Worm (Caenorhabditis elegans) whole organism, L4 larva: ENCODE data around the gene T26H5.9.

ENCODE experiments used
- D1046.2 ChIP-seq: fragments of 200-800 bp; sonication (Bioruptor generic); IDR thresholded peaks from 2 replicates; pipeline ENCODE4 v1.3.6; 2022; ENCODE audit warnings: missing genetic modification characterization, missing compliant biosample characterization
- F10B5.3 ChIP-seq: sonication (generic microtip); optimal IDR thresholded peaks from 2 replicates; lab custom pipeline; 2016; ENCODE audit warnings: mild to moderate bottlenecking, missing genetic modification characterization, missing compliant biosample characterization
- F44E2.7 ChIP-seq: fragments of 200-800 bp; sonication (Bioruptor generic); IDR thresholded peaks from 2 replicates; pipeline ENCODE4 v2.1.2; 2022; ENCODE audit warnings: missing genetic modification characterization, missing compliant biosample characterization
- Y105C5A.15 ChIP-seq: fragments of 200-800 bp; sonication (Bioruptor generic); IDR thresholded peaks from 2 replicates; pipeline ENCODE4 v1.3.6; 2022; ENCODE audit warnings: missing genetic modification characterization, missing compliant biosample characterization
- arid-1 ChIP-seq: fragments of 200-800 bp; sonication (Bioruptor generic); conservative IDR thresholded peaks from 2 replicates; pipeline ENCODE4 v1.3.6; 2022; ENCODE audit warnings: missing genetic modification reagents, missing genetic modification characterization, missing compliant biosample characterization
- ceh-62 ChIP-seq: sonication (generic microtip); optimal IDR thresholded peaks from 2 replicates; lab custom pipeline; 2017; ENCODE audit warnings: missing biosample characterization, missing genetic modification characterization
- cey-2 ChIP-seq: sonication (generic microtip); optimal IDR thresholded peaks from 3 replicates; lab custom pipeline; 2017; ENCODE audit warnings: missing genetic modification characterization, mild to moderate bottlenecking, missing compliant biosample characterization, antibody characterized with exemption, borderline replicate concordance; ENCODE audit not compliant: insufficient read depth
- daf-16 ChIP-seq, 3 experiments: sonication (generic microtip); optimal IDR thresholded peaks; 2 replicates each; lab custom pipeline; 2016 to 2017; ENCODE audit warnings: missing genetic modification characterization in 3 of 3, missing genetic modification reagents in 3 of 3, mild to moderate bottlenecking in 2 of 3, missing compliant biosample characterization in 2 of 3, missing biosample characterization in 1 of 3, moderate library complexity in 1 of 3
- dmd-6 ChIP-seq: fragments of 200-800 bp; sonication (Bioruptor generic); IDR thresholded peaks from 2 replicates; pipeline ENCODE4 v1.3.6; 2022; ENCODE audit warnings: missing genetic modification reagents, missing genetic modification characterization, missing compliant biosample characterization
- dmd-8 ChIP-seq: fragments of 200-800 bp; sonication (Bioruptor generic); IDR thresholded peaks from 2 replicates; pipeline ENCODE4 v1.3.6; 2022; ENCODE audit warnings: missing genetic modification characterization, missing compliant biosample characterization
- dmd-9 ChIP-seq: fragments of 200-800 bp; sonication (Bioruptor generic); IDR thresholded peaks from 2 replicates; pipeline ENCODE4 v1.3.6; 2022; ENCODE audit warnings: missing genetic modification reagents, missing genetic modification characterization, missing compliant biosample characterization
- dve-1 ChIP-seq: sonication (generic microtip); optimal IDR thresholded peaks from 2 replicates; lab custom pipeline; 2017; ENCODE audit warnings: antibody characterized with exemption, mild to moderate bottlenecking, missing genetic modification characterization, missing compliant biosample characterization; ENCODE audit not compliant: insufficient read depth
- gei-8 ChIP-seq: fragments of 200-800 bp; sonication (Bioruptor generic); optimal IDR thresholded peaks from 2 replicates; lab custom pipeline; 2018; ENCODE audit warnings: mild to moderate bottlenecking, missing genetic modification characterization, missing compliant biosample characterization
- lsy-2 ChIP-seq, 2 experiments: fragments of 150-350 bp in 1 of 2; sonication (generic microtip) in 1 of 2; optimal IDR thresholded peaks; 2 replicates each; lab custom pipeline; 2014 to 2017; ENCODE audit warnings: missing biosample characterization in 2 of 2, missing genetic modification characterization in 2 of 2
- nhr-102 ChIP-seq: sonication (generic microtip); optimal IDR thresholded peaks from 2 replicates; lab custom pipeline; 2016; ENCODE audit warnings: mild to moderate bottlenecking, missing genetic modification characterization, moderate library complexity, missing compliant biosample characterization
- nhr-28 ChIP-seq: fragments of 150-350 bp; optimal IDR thresholded peaks from 2 replicates; lab custom pipeline; 2014; ENCODE audit warnings: missing biosample characterization, missing genetic modification characterization
- nhr-41 ChIP-seq: fragments of 200-800 bp; sonication (Bioruptor generic); IDR thresholded peaks from 2 replicates; pipeline ENCODE4 v1.3.6; 2022; ENCODE audit warnings: missing genetic modification reagents, missing genetic modification characterization, missing compliant biosample characterization
- nhr-48 ChIP-seq: sonication (generic microtip); optimal IDR thresholded peaks from 2 replicates; lab custom pipeline; 2016; ENCODE audit warnings: mild to moderate bottlenecking, missing genetic modification characterization, missing compliant biosample characterization
- nhr-6 ChIP-seq: fragments of 150-350 bp; optimal IDR thresholded peaks from 2 replicates; lab custom pipeline; 2014; ENCODE audit warnings: missing biosample characterization, missing genetic modification characterization
- nhr-76 ChIP-seq: fragments of 150-350 bp; optimal IDR thresholded peaks from 2 replicates; lab custom pipeline; 2014; ENCODE audit warnings: missing biosample characterization, missing genetic modification characterization
- nhr-77 ChIP-seq: fragments of 150-350 bp; optimal IDR thresholded peaks from 2 replicates; lab custom pipeline; 2014; ENCODE audit warnings: missing biosample characterization, missing genetic modification characterization
- pha-4 ChIP-seq, 2 experiments: fragments of 150-350 bp in 1 of 2; fragments of 200-800 bp in 1 of 2; sonication (Bioruptor generic) in 1 of 2; IDR thresholded peaks in 1 of 2; optimal IDR thresholded peaks in 1 of 2; 2 replicates each; pipeline versions ENCODE4 v1.3.6 to Lab custom; 2014 to 2022; ENCODE audit warnings: missing genetic modification characterization in 2 of 2, missing genetic modification reagents in 2 of 2, missing biosample characterization in 1 of 2, missing compliant biosample characterization in 1 of 2
- pqm-1 ChIP-seq: sonication (generic microtip); optimal IDR thresholded peaks from 2 replicates; lab custom pipeline; 2017; ENCODE audit warnings: missing biosample characterization, missing genetic modification characterization
- rbr-2 ChIP-seq: sonication (generic microtip); optimal IDR thresholded peaks from 2 replicates; lab custom pipeline; 2016; ENCODE audit warnings: missing genotype, missing genetic modification characterization, missing compliant biosample characterization
- set-16 ChIP-seq: fragments of 200-800 bp; sonication (Bioruptor generic); IDR thresholded peaks from 2 replicates; pipeline ENCODE4 v1.3.6; 2022; ENCODE audit warnings: missing genetic modification reagents, missing genetic modification characterization, missing compliant biosample characterization
- snpc-1.2 ChIP-seq: fragments of 200-800 bp; sonication (Bioruptor generic); IDR thresholded peaks from 2 replicates; pipeline ENCODE4 v1.3.6; 2022; ENCODE audit warnings: missing genetic modification reagents, missing genetic modification characterization, missing compliant biosample characterization
- snpc-4 ChIP-seq: fragments of 150-350 bp; optimal IDR thresholded peaks from 2 replicates; lab custom pipeline; 2014; ENCODE audit warnings: missing biosample characterization, missing genetic modification characterization
- spr-1 ChIP-seq: sonication (generic microtip); optimal IDR thresholded peaks from 2 replicates; lab custom pipeline; 2016; ENCODE audit warnings: mild to moderate bottlenecking, missing genetic modification characterization, missing compliant biosample characterization
- tra-1 ChIP-seq: fragments of 200-800 bp; sonication (Bioruptor generic); IDR thresholded peaks from 2 replicates; pipeline ENCODE4 v1.3.6; 2022; ENCODE audit warnings: missing genetic modification reagents, missing genetic modification characterization, missing compliant biosample characterization
- unc-130 ChIP-seq: sonication (generic microtip); optimal IDR thresholded peaks from 2 replicates; lab custom pipeline; 2016; ENCODE audit warnings: missing genetic modification reagents, missing genetic modification characterization, missing compliant biosample characterization
- zfp-3 ChIP-seq: fragments of 200-800 bp; sonication (Bioruptor generic); conservative IDR thresholded peaks from 2 replicates; pipeline ENCODE4 v1.3.6; 2022; ENCODE audit warnings: missing genetic modification reagents, missing genetic modification characterization, missing compliant biosample characterization
- ztf-7 ChIP-seq: fragments of 150-350 bp; optimal IDR thresholded peaks from 2 replicates; lab custom pipeline; 2014; ENCODE audit warnings: missing biosample characterization, missing genetic modification characterization

Gene T26H5.9

ce11 chrV:15436133-15436532, 8.6 kb upstream of the T26H5.9 start:
- TF ChIP-seq set-16 (GFP tag; lab: Robert Waterston, UW) (no peak), dve-1 (tag; lab: Kevin White, UChicago) (peak; percentile 51), nhr-6 (peak; percentile 66), pqm-1 (peak; percentile 88), ztf-7 (tag; lab: Kevin White, UChicago) (no peak), nhr-77 (tag; lab: Kevin White, UChicago) (peak; percentile 10), nhr-48 (tag; lab: Kevin White, UChicago) (peak; percentile 25), nhr-28 (tag; lab: Kevin White, UChicago) (peak; percentile 72), daf-16 (GFP tag; optimal IDR thresholded peaks at IDR 0.05; lab: Kevin White, UChicago) (no peak), daf-16 (tag; optimal IDR thresholded peaks at IDR 0.05; lab: Kevin White, UChicago) (peak; percentile 71), dmd-6 (GFP tag; lab: Robert Waterston, UW) (peak; percentile 95; the same call in 1 of the 2 replicates)

DNA sequence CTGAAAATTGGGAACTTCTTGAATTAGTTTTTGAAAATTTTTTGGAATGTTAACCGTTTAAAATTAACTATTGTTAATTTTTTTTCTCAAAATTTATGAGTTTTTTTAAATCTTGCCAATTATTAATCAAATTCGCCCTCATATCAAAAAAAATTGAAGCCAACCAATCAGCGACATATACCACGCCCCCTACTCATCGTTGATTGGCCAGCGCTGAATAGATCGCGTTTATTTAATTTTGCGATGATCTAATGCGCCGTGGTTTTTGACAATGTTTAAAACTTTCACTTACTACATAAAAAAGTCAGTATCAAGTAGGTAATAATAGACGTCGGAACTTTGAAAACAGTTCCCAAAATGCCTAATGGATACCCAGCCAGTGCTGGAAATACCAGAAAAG, 2.3 kb upstream of the T26H5.9 start:
- TF ChIP-seq nhr-41 (GFP tag; lab: Robert Waterston, UW): no peak
- no peak for TF ChIP-seq nhr-76 (tag; lab: Kevin White, UChicago)
- no peak for TF ChIP-seq F44E2.7 (GFP tag; lab: Robert Waterston, UW)
- no peak for TF ChIP-seq Y105C5A.15 (GFP tag; lab: Robert Waterston, UW)
- TF ChIP-seq gei-8 (GFP tag; lab: Kevin White, UChicago): no peak
- TF ChIP-seq zfp-3 (GFP tag; lab: Robert Waterston, UW): no peak
- no peak for TF ChIP-seq dmd-8 (GFP tag; lab: Robert Waterston, UW)

ce11 chrV:15443708-15444107, 1.0 kb upstream of the T26H5.9 start, which contains the start of gene T26H5.10:
Gene T26H5.10 (minus strand): TSS chrV:15443808.
- no peak for TF ChIP-seq dmd-6 (GFP tag; lab: Robert Waterston, UW)
- TF ChIP-seq gei-8 (GFP tag; lab: Kevin White, UChicago): no peak
- no peak for TF ChIP-seq nhr-102
- TF ChIP-seq F10B5.3 (tag; lab: Kevin White, UChicago): no peak
- TF ChIP-seq nhr-28 (tag; lab: Kevin White, UChicago): no peak
- no peak for TF ChIP-seq nhr-41 (GFP tag; lab: Robert Waterston, UW)
- TF ChIP-seq unc-130 (GFP tag; lab: Kevin White, UChicago): no peak
- TF ChIP-seq snpc-1.2 (GFP tag; lab: Robert Waterston, UW): no peak

DNA sequence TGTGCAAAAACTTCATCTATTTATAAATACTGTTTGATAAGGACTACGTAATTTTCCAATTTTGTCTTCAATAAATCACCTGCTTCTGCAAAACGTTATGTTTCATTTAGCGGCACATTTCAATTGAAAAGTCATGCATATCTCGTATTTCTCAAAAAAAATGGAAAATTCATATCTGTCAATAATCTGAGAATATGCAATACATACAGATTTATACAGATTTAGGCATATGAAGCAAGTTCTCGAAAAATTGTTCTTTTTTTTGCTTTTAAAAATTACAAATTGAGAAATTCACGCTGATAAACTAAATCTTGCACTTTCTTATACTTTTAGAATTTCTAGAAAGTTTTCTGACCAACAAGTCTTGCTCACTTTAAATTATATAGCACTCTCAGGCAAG, 528 bp upstream of the T26H5.9 start, which contains the start of gene T26H5.11:
Gene T26H5.11, minus strand, starts transcription at position 101 of the 400 bp plus-strand sequence.
- TF ChIP-seq pha-4 (GFP tag; IDR thresholded peaks at IDR 0.05; lab: Robert Waterston, UW) (no peak), pha-4 (tag; optimal IDR thresholded peaks at IDR 0.05; lab: Kevin White, UChicago) (no peak), tra-1 (GFP tag; lab: Robert Waterston, UW) (no peak), nhr-102 (no peak), dmd-9 (no peak), cey-2 (no peak), D1046.2 (GFP tag; lab: Robert Waterston, UW) (no peak), rbr-2 (tag; lab: Kevin White, UChicago) (no peak), arid-1 (GFP tag; lab: Robert Waterston, UW) (no peak)

DNA sequence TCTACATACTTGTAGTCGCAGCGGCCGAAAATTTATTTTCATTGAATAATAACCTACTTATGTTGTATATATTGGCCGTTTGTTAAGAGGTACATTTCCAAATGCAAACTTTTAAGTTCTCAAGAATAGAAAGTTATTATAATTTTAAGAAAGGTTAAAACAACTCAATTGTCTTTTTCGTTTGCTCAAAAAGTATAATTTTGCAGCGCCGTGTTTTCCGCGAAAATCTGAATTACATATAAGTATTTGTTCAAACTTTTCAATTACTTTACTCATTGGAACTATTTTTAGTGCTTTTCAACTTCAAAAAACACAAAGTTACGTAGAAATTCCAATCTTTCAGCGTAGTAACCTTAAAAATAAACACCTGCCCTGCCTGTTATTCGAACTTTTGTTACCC, 721 bp downstream of the T26H5.9 start, which contains the start of gene srh-239:
Gene srh-239, plus strand, starts transcription at position 301 of the 400 bp plus-strand sequence.
- no peak for TF ChIP-seq snpc-4 (tag; lab: Kevin White, UChicago)
- TF ChIP-seq ceh-62: no peak
- no peak for TF ChIP-seq ztf-7 (tag; lab: Kevin White, UChicago)
- TF ChIP-seq lsy-2 (tag; optimal IDR thresholded peaks at IDR 0.05; lab: Kevin White, UChicago): no peak
- TF ChIP-seq spr-1: no peak
